Worm (Caenorhabditis elegans) whole organism, late embryonic: ENCODE measurements around the gene vab-1.

ENCODE experiments used
- dve-1 ChIP-seq: sonication (generic microtip); optimal IDR thresholded peaks from 2 replicates; lab custom pipeline; 2017; ENCODE audit warnings: antibody characterized with exemption, mild to moderate bottlenecking, missing genetic modification characterization, missing compliant biosample characterization
- odd-2 ChIP-seq: sonication (generic microtip); optimal IDR thresholded peaks from 2 replicates; lab custom pipeline; 2017; ENCODE audit warnings: antibody characterized with exemption, mild to moderate bottlenecking, missing genetic modification characterization, missing compliant biosample characterization

ce11 chrII:4562503-4563000, 9.2 kb upstream of the vab-1 start, which contains the start of gene dao-2:
- TF ChIP-seq odd-2 (tag; lab: Kevin White, UChicago) (no peak), dve-1 (no peak)
